Worm (Caenorhabditis elegans): ENCODE measurements around the gene npr-22.

Gene npr-22

ce11 chrIV:8526579-8526978, 32.7 kb upstream of the npr-22 start:
- peak; percentile 11 for TF ChIP-seq nhr-25 (tag; optimal IDR thresholded peaks at IDR 0.05)
- TF ChIP-seq crh-2 (tag; optimal IDR thresholded peaks at IDR 0.05) = peak; percentile 7
- TF ChIP-seq nhr-77 (tag; optimal IDR thresholded peaks at IDR 0.05) = no peak

- TF ChIP-seq egl-27 (tag; optimal IDR thresholded peaks at IDR 0.05) = peak; percentile 95
- TF ChIP-seq lin-13 (GFP tag; optimal IDR thresholded peaks at IDR 0.05) = peak; percentile 43
- peak; percentile 78 for TF ChIP-seq Y55F3AM.14 (GFP tag; optimal IDR thresholded peaks at IDR 0.05)
- TF ChIP-seq blmp-1 (tag; optimal IDR thresholded peaks at IDR 0.05; ENCODE audit: insufficient read depth) = peak; percentile 78
- no peak for TF ChIP-seq ceh-82 (tag; optimal IDR thresholded peaks at IDR 0.05)
- peak; percentile 94 for TF ChIP-seq crh-2 (tag; optimal IDR thresholded peaks at IDR 0.05)
- no peak for TF ChIP-seq aly-2 (tag; optimal IDR thresholded peaks at IDR 0.05)
- peak in 1 of 2 experiments; percentile 89 for TF ChIP-seq lsy-2 (tag; optimal IDR thresholded peaks at IDR 0.05)
- TF ChIP-seq unc-39 (tag; optimal IDR thresholded peaks at IDR 0.05) = no peak
- peak; percentile 80 for TF ChIP-seq nhr-129 (tag; optimal IDR thresholded peaks at IDR 0.05)
- TF ChIP-seq mbf-1 (tag; optimal IDR thresholded peaks at IDR 0.05) = no peak
- TF ChIP-seq F13H6.1 (tag; optimal IDR thresholded peaks at IDR 0.05) = peak; percentile 99
- no peak for TF ChIP-seq skn-1 (tag; optimal IDR thresholded peaks at IDR 0.05)
- TF ChIP-seq nhr-77 (tag; optimal IDR thresholded peaks at IDR 0.05) = peak; percentile 46
- no peak for TF ChIP-seq ceh-16 (tag; optimal IDR thresholded peaks at IDR 0.05)
- no peak for TF ChIP-seq nhr-237 (tag; optimal IDR thresholded peaks at IDR 0.05)
- TF ChIP-seq ztf-4 (tag; optimal IDR thresholded peaks at IDR 0.05) = peak; percentile 14
- peak; percentile 80 for TF ChIP-seq C34F6.9 (tag; optimal IDR thresholded peaks at IDR 0.05)
- TF ChIP-seq nhr-25 (tag; optimal IDR thresholded peaks at IDR 0.05) = peak; percentile 90
- TF ChIP-seq mdl-1 (tag; optimal IDR thresholded peaks at IDR 0.05) = peak; percentile 94 to 96
- no peak for TF ChIP-seq dmd-4 (tag; optimal IDR thresholded peaks at IDR 0.05)
- no peak for TF ChIP-seq lin-11 (tag; optimal IDR thresholded peaks at IDR 0.05)
- no peak for TF ChIP-seq peb-1 (tag; optimal IDR thresholded peaks at IDR 0.05)
- TF ChIP-seq gmeb-1 (tag; optimal IDR thresholded peaks at IDR 0.05) = peak; percentile 78
- TF ChIP-seq ama-1 (optimal IDR thresholded peaks at IDR 0.05) = no peak
- TF ChIP-seq ZK546.5 (tag; optimal IDR thresholded peaks at IDR 0.05) = no peak
- peak; percentile 98 for TF ChIP-seq nhr-21 (tag; optimal IDR thresholded peaks at IDR 0.05)
- no peak for TF ChIP-seq zag-1 (tag; optimal IDR thresholded peaks at IDR 0.05)
- TF ChIP-seq nhr-12 (tag; optimal IDR thresholded peaks at IDR 0.05) = no peak
- TF ChIP-seq nhr-6 (tag; optimal IDR thresholded peaks at IDR 0.05) = peak; percentile 85
- TF ChIP-seq alr-1 (tag; optimal IDR thresholded peaks at IDR 0.05) = no peak
- TF ChIP-seq snpc-4 (tag; optimal IDR thresholded peaks at IDR 0.05) = no peak
- peak; percentile 99 for TF ChIP-seq sma-3 (GFP tag; optimal IDR thresholded peaks at IDR 0.05)
- no peak for TF ChIP-seq elt-3 (tag; optimal IDR thresholded peaks at IDR 0.05)
- TF ChIP-seq sma-9 (GFP tag; optimal IDR thresholded peaks at IDR 0.05) = peak; percentile 99
- peak; percentile 50 for TF ChIP-seq sma-9 (tag; optimal IDR thresholded peaks at IDR 0.05)
- no peak for TF ChIP-seq elt-1 (tag; optimal IDR thresholded peaks at IDR 0.05)
- no peak for TF ChIP-seq unc-55 (GFP tag; optimal IDR thresholded peaks at IDR 0.05)
- peak; percentile 63 for TF ChIP-seq unc-62 (GFP tag; optimal IDR thresholded peaks at IDR 0.05)
- TF ChIP-seq sem-4 (tag; optimal IDR thresholded peaks at IDR 0.05) = peak; percentile 84
- TF ChIP-seq fos-1 (tag; optimal IDR thresholded peaks at IDR 0.05) = peak; percentile 99
- TF ChIP-seq R02D3.7 (tag; optimal IDR thresholded peaks at IDR 0.05) = no peak
- peak; percentile 83 for TF ChIP-seq mab-5 (tag; optimal IDR thresholded peaks at IDR 0.05)
- TF ChIP-seq nhr-11 (tag; optimal IDR thresholded peaks at IDR 0.05) = peak; percentile 34
- TF ChIP-seq ztf-1 (GFP tag; conservative IDR thresholded peaks at IDR 0.05) = no peak
- TF ChIP-seq nhr-23 (tag; optimal IDR thresholded peaks at IDR 0.05) = no peak
- TF ChIP-seq ztf-11 (tag; optimal IDR thresholded peaks at IDR 0.05) = no peak
- no peak for TF ChIP-seq lin-39 (tag; optimal IDR thresholded peaks at IDR 0.05)
- peak; percentile 49 for TF ChIP-seq nhr-10 (tag; optimal IDR thresholded peaks at IDR 0.05)
These were observed 31.6 kb upstream of the npr-22 start for ce11 chrIV:8527598-8528012.

Data from whole organism, L2 larva.